Worm (Caenorhabditis elegans) whole organism, L4/young adult: ENCODE results near the gene hpo-12.

Experiments
- W03F9.2 ChIP-seq: fragments of 150-350 bp; optimal IDR thresholded peaks from 2 replicates; lab custom pipeline; 2014; ENCODE audit warnings: missing biosample characterization, missing genetic modification characterization
- dao-5 ChIP-seq: sonication (generic microtip); optimal IDR thresholded peaks from 2 replicates; lab custom pipeline; 2016; ENCODE audit warnings: missing genotype, missing genetic modification characterization, moderate library complexity, missing compliant biosample characterization
- him-1 ChIP-seq: sonication (generic microtip); optimal IDR thresholded peaks from 2 replicates; lab custom pipeline; 2016; ENCODE audit warnings: missing genotype, missing genetic modification reagents, missing genetic modification characterization, missing compliant biosample characterization

Gene hpo-12

ce11 chrIV:12282873-12283272 is at the start of gene hpo-12:
hpo-12 (plus strand) TSS chrIV:12283173.
- TF ChIP-seq him-1 (tag; lab: Kevin White, UChicago) (no peak), dao-5 (tag; lab: Kevin White, UChicago) (no peak), W03F9.2 (tag; lab: Kevin White, UChicago) (no peak)

- TF ChIP-seq dao-5 (tag; lab: Kevin White, UChicago) (no peak), him-1 (tag; lab: Kevin White, UChicago) (no peak), W03F9.2 (tag; lab: Kevin White, UChicago) (no peak)
These were observed 47.0 kb upstream of the hpo-12 start, which contains the start of gene sre-16 for ce11 chrIV:12236011-12236410. sre-16 (minus strand) TSS chrIV:12236111.

ce11 chrIV:12238851-12239250 is 44.1 kb upstream of the hpo-12 start, which contains the start of gene sre-19:
sre-19 (minus strand) TSS chrIV:12238951.
- no peak for TF ChIP-seq W03F9.2 (tag; lab: Kevin White, UChicago)
- no peak for TF ChIP-seq him-1 (tag; lab: Kevin White, UChicago)
- no peak for TF ChIP-seq dao-5 (tag; lab: Kevin White, UChicago)

- TF ChIP-seq him-1 (tag; lab: Kevin White, UChicago) (no peak), dao-5 (tag; lab: Kevin White, UChicago) (no peak), W03F9.2 (tag; lab: Kevin White, UChicago) (no peak)
These were observed 38.3 kb upstream of the hpo-12 start, which contains the start of gene sre-15 for ce11 chrIV:12244706-12245105. sre-15 (minus strand) TSS chrIV:12244806.

- TF ChIP-seq dao-5 (tag; lab: Kevin White, UChicago), result no peak
- TF ChIP-seq W03F9.2 (tag; lab: Kevin White, UChicago), result no peak
- no peak for TF ChIP-seq him-1 (tag; lab: Kevin White, UChicago)
These were observed 30.4 kb upstream of the hpo-12 start, which contains the start of gene dnj-26 for ce11 chrIV:12252579-12252978. dnj-26 (minus strand) TSS chrIV:12252679.

DNA sequence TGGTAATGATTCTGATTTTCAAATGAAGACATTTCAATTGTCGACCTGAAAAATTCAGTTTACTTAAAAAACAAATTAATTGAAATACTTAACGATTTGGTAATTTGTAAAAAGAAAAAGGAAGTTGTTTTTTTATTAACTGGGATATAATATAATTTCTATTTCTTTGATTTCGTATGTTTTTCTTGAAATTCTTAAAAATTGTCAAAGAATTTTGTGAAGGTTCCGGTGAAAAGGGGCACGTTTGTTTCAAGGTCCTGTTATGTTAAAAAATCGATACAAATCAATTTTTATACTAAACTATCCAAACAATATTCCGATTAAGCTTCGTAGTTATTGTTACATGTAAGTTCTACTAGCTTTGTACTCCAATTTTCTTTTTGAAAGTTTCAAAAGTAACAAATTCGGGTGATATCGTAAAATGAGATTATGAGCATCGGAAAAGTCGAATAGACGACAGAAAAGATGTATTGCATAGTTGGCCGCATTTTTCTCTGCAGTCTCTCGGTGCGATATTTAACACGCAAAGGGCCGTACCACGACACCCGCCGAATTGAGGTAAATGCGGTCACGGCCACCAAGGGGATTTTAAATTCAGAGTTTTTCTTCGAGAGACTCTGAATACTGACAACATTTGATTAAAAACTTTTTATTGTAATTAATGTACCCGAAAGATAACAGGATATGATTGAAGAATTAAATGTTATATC is 23.7 kb upstream of the hpo-12 start, which contains the start of gene Y39C12A.9:
Gene Y39C12A.9 (minus strand): TSS at position 51 of the 710 bp plus-strand sequence.
- TF ChIP-seq him-1 (tag; lab: Kevin White, UChicago) (no peak), dao-5 (tag; lab: Kevin White, UChicago) (no peak), W03F9.2 (tag; lab: Kevin White, UChicago) (no peak)

DNA sequence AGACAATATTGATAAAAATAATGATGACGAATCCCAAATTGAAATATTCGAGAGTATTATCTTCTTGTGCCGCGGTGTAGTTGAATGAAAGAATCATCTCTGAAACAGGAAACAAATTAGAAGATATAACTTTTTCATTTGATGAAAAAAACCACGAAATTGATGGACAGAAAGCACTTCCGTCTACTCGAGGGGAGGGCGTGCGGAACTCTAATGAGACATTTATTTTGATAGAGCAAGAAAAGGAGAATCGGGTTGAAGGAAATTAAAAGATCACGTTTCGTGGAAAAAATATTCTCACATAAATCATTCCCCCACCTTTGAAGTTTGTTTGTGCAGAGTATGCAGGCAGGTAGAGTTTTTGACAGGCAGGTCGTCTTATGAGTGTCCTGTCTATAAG is 21.6 kb upstream of the hpo-12 start, which contains the start of gene sre-14:
Gene sre-14 (minus strand): TSS at position 101 of the 400 bp plus-strand sequence.
- TF ChIP-seq dao-5 (tag; lab: Kevin White, UChicago) (no peak), W03F9.2 (tag; lab: Kevin White, UChicago) (no peak)

- TF ChIP-seq W03F9.2 (tag; lab: Kevin White, UChicago) (no peak), dao-5 (tag; lab: Kevin White, UChicago) (no peak), him-1 (tag; lab: Kevin White, UChicago) (no peak)
These were observed 17.1 kb upstream of the hpo-12 start for ce11 chrIV:12265877-12266276.

ce11 chrIV:12268272-12269045 is 14.5 kb upstream of the hpo-12 start, which contains the start of the genes ppm-1.H and rpl-34:
ppm-1.H (minus strand) TSS chrIV:12268322.
rpl-34 (plus strand) TSS chrIV:12268995.
- TF ChIP-seq W03F9.2 (tag; lab: Kevin White, UChicago), result peak; percentile 61
- no peak for TF ChIP-seq him-1 (tag; lab: Kevin White, UChicago)
- TF ChIP-seq dao-5 (tag; lab: Kevin White, UChicago), result no peak

- TF ChIP-seq W03F9.2 (tag; lab: Kevin White, UChicago) (no peak), him-1 (tag; lab: Kevin White, UChicago) (no peak)
These were observed 12.6 kb upstream of the hpo-12 start, which contains the start of gene C42C1.3 for ce11 chrIV:12270392-12270791. C42C1.3 (minus strand) TSS chrIV:12270492.

- TF ChIP-seq W03F9.2 (tag; lab: Kevin White, UChicago), result no peak
- TF ChIP-seq dao-5 (tag; lab: Kevin White, UChicago), result no peak
- TF ChIP-seq him-1 (tag; lab: Kevin White, UChicago), result no peak
These were observed 8.6 kb upstream of the hpo-12 start for ce11 chrIV:12274365-12274764.

ce11 chrIV:12275892-12276291 is 7.1 kb upstream of the hpo-12 start, which contains the start of gene vps-8:
vps-8 (minus strand) TSS chrIV:12275992.
- TF ChIP-seq him-1 (tag; lab: Kevin White, UChicago), result no peak
- TF ChIP-seq dao-5 (tag; lab: Kevin White, UChicago), result no peak

DNA sequence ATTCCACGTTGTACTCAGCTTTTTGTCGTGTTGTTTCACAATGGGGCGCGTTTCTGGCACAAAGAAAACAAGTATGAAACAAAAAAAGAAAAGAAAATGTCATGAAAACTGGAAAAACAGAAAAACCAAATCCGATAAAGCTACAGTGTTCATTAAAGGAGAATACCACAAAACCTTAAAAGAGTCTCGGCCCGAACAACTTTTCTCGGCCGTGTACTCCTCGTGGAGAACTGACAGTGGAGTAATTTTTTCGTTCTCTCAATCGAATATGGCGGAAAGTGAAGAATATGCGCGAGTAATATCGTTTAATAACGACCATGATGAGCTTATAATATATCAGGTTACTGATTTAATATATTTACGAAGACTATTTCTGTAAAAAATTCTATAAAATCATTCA is 4.5 kb upstream of the hpo-12 start, which contains the start of the genes tag-335 and vkmt-1:
Gene tag-335 (minus strand): TSS at position 88 of the 400 bp plus-strand sequence.
Gene vkmt-1 (plus strand): TSS at position 219 of the 400 bp plus-strand sequence.
- TF ChIP-seq W03F9.2 (tag; lab: Kevin White, UChicago), result peak; percentile 40
- TF ChIP-seq him-1 (tag; lab: Kevin White, UChicago), result no peak
- TF ChIP-seq dao-5 (tag; lab: Kevin White, UChicago), result no peak
